Fruit fly (Drosophila melanogaster) whole organism, embryonic: Measurements from ENCODE around the gene pr.

Experiments
- Abd-B ChIP-seq: fragments of 200-800 bp; sonication (Bioruptor generic); optimal IDR thresholded peaks from 2 replicates; lab custom pipeline; 2018; ENCODE audit warnings: missing biosample characterization, mild to moderate bottlenecking, missing genetic modification characterization, moderate library complexity
- CG10147 ChIP-seq: fragments of 200-800 bp; sonication (Bioruptor generic); optimal IDR thresholded peaks from 2 replicates; lab custom pipeline; 2019; ENCODE audit warnings: missing biosample characterization, mild to moderate bottlenecking, missing genetic modification characterization, moderate library complexity
- CG10979 ChIP-seq: fragments of 200-800 bp; sonication (Bioruptor generic); optimal IDR thresholded peaks from 2 replicates; lab custom pipeline; 2018; ENCODE audit warnings: missing biosample characterization, mild to moderate bottlenecking, missing genetic modification characterization, moderate library complexity
- CG11085 ChIP-seq: fragments of 200-800 bp; sonication (Bioruptor generic); IDR thresholded peaks from 2 replicates; pipeline ENCODE4 v1.3.6; 2022; ENCODE audit warnings: missing biosample characterization, missing genetic modification characterization
- CG11504 ChIP-seq: fragments of 200-800 bp; sonication (Bioruptor generic); optimal IDR thresholded peaks from 3 replicates; lab custom pipeline; 2019; ENCODE audit warnings: missing biosample characterization, mild to moderate bottlenecking, missing genetic modification characterization, moderate library complexity
- CG11696 ChIP-seq: fragments of 200-800 bp; sonication (Bioruptor generic); IDR thresholded peaks from 2 replicates; pipeline ENCODE4 v1.3.6; 2022; ENCODE audit warnings: missing biosample characterization, missing genetic modification characterization
- CG12744 ChIP-seq: fragments of 200-800 bp; sonication (Bioruptor generic); optimal IDR thresholded peaks from 2 replicates; lab custom pipeline; 2016; ENCODE audit warnings: missing biosample characterization, missing genetic modification characterization
- CG12942 ChIP-seq: fragments of 200-800 bp; sonication (Bioruptor generic); optimal IDR thresholded peaks from 3 replicates; lab custom pipeline; 2016; ENCODE audit warnings: missing biosample characterization, missing genetic modification characterization
- CG13296 ChIP-seq: fragments of 200-800 bp; sonication (Bioruptor generic); optimal IDR thresholded peaks from 3 replicates; lab custom pipeline; 2018; ENCODE audit warnings: missing biosample characterization, mild to moderate bottlenecking, missing genetic modification characterization
- CG14014 ChIP-seq: fragments of 200-800 bp; sonication (Bioruptor generic); IDR thresholded peaks from 2 replicates; pipeline ENCODE4 v1.3.6; 2022; ENCODE audit warnings: missing biosample characterization, missing genetic modification characterization
- CG15073 ChIP-seq: fragments of 200-800 bp; sonication (Bioruptor generic); optimal IDR thresholded peaks from 2 replicates; lab custom pipeline; 2016; ENCODE audit warnings: missing biosample characterization, missing genetic modification characterization
- CG15514 ChIP-seq: fragments of 200-800 bp; sonication (Bioruptor generic); optimal IDR thresholded peaks from 3 replicates; lab custom pipeline; 2017; ENCODE audit warnings: missing biosample characterization, missing genetic modification characterization, mild to moderate bottlenecking, moderate library complexity, missing genetic modification reagents
- CG18476 ChIP-seq: fragments of 200-800 bp; sonication (Bioruptor generic); optimal IDR thresholded peaks from 2 replicates; lab custom pipeline; 2016; ENCODE audit warnings: missing biosample characterization, mild to moderate bottlenecking, missing genetic modification characterization
- CG18764 ChIP-seq: fragments of 200-800 bp; sonication (Bioruptor generic); optimal IDR thresholded peaks from 3 replicates; lab custom pipeline; 2016; ENCODE audit warnings: missing biosample characterization, missing genetic modification characterization
- CG2202 ChIP-seq: fragments of 200-800 bp; sonication (Bioruptor generic); optimal IDR thresholded peaks from 2 replicates; lab custom pipeline; 2018; ENCODE audit warnings: missing biosample characterization, mild to moderate bottlenecking, missing genetic modification characterization
- CG31441 ChIP-seq: fragments of 200-800 bp; sonication (Bioruptor generic); IDR thresholded peaks from 2 replicates; pipeline ENCODE4 v1.3.6; 2022; ENCODE audit warnings: missing biosample characterization, missing genetic modification characterization
- CG6254 ChIP-seq: fragments of 200-800 bp; sonication (Bioruptor generic); optimal IDR thresholded peaks from 3 replicates; lab custom pipeline; 2017; ENCODE audit warnings: mild to moderate bottlenecking, missing biosample characterization, missing genetic modification reagents, missing genetic modification characterization
- Dad ChIP-seq: fragments of 200-800 bp; sonication (Bioruptor generic); optimal IDR thresholded peaks from 3 replicates; lab custom pipeline; 2016; ENCODE audit warnings: missing biosample characterization, missing genetic modification characterization
- Dbx ChIP-seq: fragments of 200-800 bp; sonication (Bioruptor generic); IDR thresholded peaks from 3 replicates; pipeline ENCODE4 v1.3.6; 2022; ENCODE audit warnings: missing biosample characterization, missing genetic modification characterization
- Dip2 ChIP-seq: fragments of 200-800 bp; sonication (Bioruptor generic); IDR thresholded peaks from 2 replicates; pipeline ENCODE4 v1.3.6; 2022; ENCODE audit warnings: missing biosample characterization, missing genetic modification characterization
- Doc2 ChIP-seq: fragments of 200-800 bp; sonication (Bioruptor generic); IDR thresholded peaks from 2 replicates; pipeline ENCODE4 v1.3.6; 2022; ENCODE audit warnings: missing biosample characterization, missing genetic modification characterization
- Dref ChIP-seq: fragments of 200-800 bp; sonication (Bioruptor generic); IDR thresholded peaks from 2 replicates; pipeline ENCODE4 v1.3.6; 2022; ENCODE audit warnings: missing biosample characterization, missing genetic modification characterization
- HHEX ChIP-seq: fragments of 200-800 bp; sonication (Bioruptor generic); optimal IDR thresholded peaks from 3 replicates; lab custom pipeline; 2017; ENCODE audit warnings: missing biosample characterization, mild to moderate bottlenecking, missing genetic modification characterization, missing genetic modification reagents
- Hr39 ChIP-seq: fragments of >200 bp; optimal IDR thresholded peaks from 2 replicates; lab custom pipeline; 2017
- Hr78 ChIP-seq, 2 experiments: fragments of 200-800 bp in 1 of 2; fragments of >200 bp in 1 of 2; sonication (Bioruptor generic) in 1 of 2; optimal IDR thresholded peaks; 2 replicates each; lab custom pipeline; 2017 to 2019; ENCODE audit warnings: missing biosample characterization in 2 of 2, missing genetic modification characterization in 2 of 2, mild to moderate bottlenecking in 1 of 2, moderate library complexity in 1 of 2
- Hsf ChIP-seq: fragments of 200-800 bp; sonication (Bioruptor generic); optimal IDR thresholded peaks from 3 replicates; lab custom pipeline; 2016; ENCODE audit warnings: missing biosample characterization, missing genetic modification characterization
- Lim3 ChIP-seq: fragments of 200-800 bp; sonication (Bioruptor generic); IDR thresholded peaks from 2 replicates; pipeline ENCODE4 v1.3.6; 2022; ENCODE audit warnings: missing biosample characterization, missing genetic modification characterization
- Lpt ChIP-seq: fragments of >200 bp; optimal IDR thresholded peaks from 2 replicates; lab custom pipeline; 2018; ENCODE audit warnings: missing biosample characterization, missing genetic modification characterization
- NfI ChIP-seq: fragments of 200-800 bp; sonication (Bioruptor generic); optimal IDR thresholded peaks from 3 replicates; lab custom pipeline; 2018; ENCODE audit warnings: missing biosample characterization, mild to moderate bottlenecking, missing genetic modification characterization, moderate library complexity
- Opbp ChIP-seq: fragments of 200-800 bp; sonication (Bioruptor generic); IDR thresholded peaks from 3 replicates; pipeline ENCODE4 v1.3.6; 2022; ENCODE audit warnings: missing biosample characterization, missing genetic modification characterization; ENCODE audit not compliant: partially characterized antibody
- Sox102F ChIP-seq: fragments of 200-800 bp; sonication (Bioruptor generic); optimal IDR thresholded peaks from 2 replicates; lab custom pipeline; 2018; ENCODE audit warnings: missing biosample characterization, mild to moderate bottlenecking, missing genetic modification characterization, moderate library complexity
- Ssrp ChIP-seq: fragments of 200-800 bp; sonication (Bioruptor generic); optimal IDR thresholded peaks from 2 replicates; lab custom pipeline; 2018; ENCODE audit warnings: missing biosample characterization, mild to moderate bottlenecking, missing genetic modification characterization, moderate library complexity
- amos ChIP-seq: fragments of 200-800 bp; sonication (Bioruptor generic); IDR thresholded peaks from 2 replicates; pipeline ENCODE4 v1.3.6; 2022; ENCODE audit warnings: missing biosample characterization, missing genetic modification characterization; ENCODE audit not compliant: partially characterized antibody
- ap ChIP-seq: fragments of 200-800 bp; sonication (Bioruptor generic); IDR thresholded peaks from 2 replicates; pipeline ENCODE4 v1.3.6; 2022; ENCODE audit warnings: missing biosample characterization, missing genetic modification characterization
- chinmo ChIP-seq: fragments of 200-800 bp; sonication (Bioruptor generic); IDR thresholded peaks from 4 replicates; pipeline ENCODE4 v1.3.6; 2022; ENCODE audit warnings: missing biosample characterization, missing genetic modification characterization; ENCODE audit not compliant: partially characterized antibody
- crc ChIP-seq: fragments of 200-800 bp; sonication (Bioruptor generic); optimal IDR thresholded peaks from 2 replicates; lab custom pipeline; 2016; ENCODE audit warnings: missing biosample characterization, missing genetic modification characterization
- crp ChIP-seq, 2 experiments: fragments of 200-800 bp; sonication (Bioruptor generic); optimal IDR thresholded peaks; 2 replicates in 1 of 2; 3 replicates in 1 of 2; lab custom pipeline; 2017; ENCODE audit warnings: missing biosample characterization in 2 of 2, missing genetic modification characterization in 2 of 2, mild to moderate bottlenecking in 1 of 2, moderate library complexity in 1 of 2
- eyg ChIP-seq: fragments of 200-800 bp; sonication (Bioruptor generic); optimal IDR thresholded peaks from 3 replicates; lab custom pipeline; 2016; ENCODE audit warnings: missing biosample characterization, missing genetic modification characterization
- inv ChIP-seq: fragments of 200-800 bp; sonication (Bioruptor generic); IDR thresholded peaks from 2 replicates; pipeline ENCODE4 v1.3.6; 2022; ENCODE audit warnings: missing biosample characterization, missing genetic modification characterization; ENCODE audit not compliant: partially characterized antibody
- jing ChIP-seq: fragments of 200-800 bp; sonication (Bioruptor generic); optimal IDR thresholded peaks from 2 replicates; lab custom pipeline; 2018; ENCODE audit warnings: missing biosample characterization, mild to moderate bottlenecking, missing genetic modification characterization
- lab ChIP-seq: fragments of 200-800 bp; sonication (Bioruptor generic); optimal IDR thresholded peaks from 3 replicates; lab custom pipeline; 2017; ENCODE audit warnings: missing biosample characterization, missing genetic modification characterization, mild to moderate bottlenecking, moderate library complexity, missing genetic modification reagents
- lmd ChIP-seq: fragments of 200-800 bp; sonication (Bioruptor generic); IDR thresholded peaks from 2 replicates; pipeline ENCODE4 v1.3.6; 2022; ENCODE audit warnings: missing biosample characterization, missing genetic modification characterization
- nmo ChIP-seq: fragments of 200-800 bp; sonication (Bioruptor generic); optimal IDR thresholded peaks from 2 replicates; lab custom pipeline; 2018; ENCODE audit warnings: missing biosample characterization, mild to moderate bottlenecking, missing genetic modification characterization, moderate library complexity
- pita ChIP-seq: fragments of 200-800 bp; sonication (Bioruptor generic); optimal IDR thresholded peaks from 2 replicates; lab custom pipeline; 2017; ENCODE audit warnings: missing biosample characterization, mild to moderate bottlenecking, missing genetic modification characterization
- pros ChIP-seq: fragments of 200-800 bp; sonication (Bioruptor generic); optimal IDR thresholded peaks from 3 replicates; lab custom pipeline; 2019; ENCODE audit warnings: missing biosample characterization, mild to moderate bottlenecking, missing genetic modification characterization, moderate library complexity
- rib ChIP-seq: fragments of 200-800 bp; sonication (Bioruptor generic); IDR thresholded peaks from 2 replicates; pipeline ENCODE4 v1.3.6; 2022; ENCODE audit warnings: missing biosample characterization, missing genetic modification characterization
- sc ChIP-seq, 3 experiments: fragments of >200 bp in 2 of 3; fragments of 200-800 bp in 1 of 3; sonication (Bioruptor generic) in 1 of 3; optimal IDR thresholded peaks; 2 replicates in 2 of 3; 3 replicates in 1 of 3; lab custom pipeline; 2017; ENCODE audit warnings: mild to moderate bottlenecking in 1 of 3, missing biosample characterization in 1 of 3, missing genetic modification characterization in 1 of 3, missing genetic modification reagents in 1 of 3
- tin ChIP-seq: fragments of 200-800 bp; sonication (Bioruptor generic); optimal IDR thresholded peaks from 3 replicates; lab custom pipeline; 2016; ENCODE audit warnings: missing biosample characterization, missing genetic modification characterization
- ttk ChIP-seq: fragments of 200-800 bp; sonication (Bioruptor generic); IDR thresholded peaks from 2 replicates; pipeline ENCODE4 v2.1.2; 2022; ENCODE audit warnings: missing biosample characterization, missing genetic modification characterization

Gene pr

dm6 chr2L:20097105-20097631 is 21.9 kb upstream of the pr start, which contains the start of the genes mRpS18B and Kua (continued):
- TF ChIP-seq CG31441 (GFP tag; lab: Robert Waterston, UW) (peak; percentile 64), Lpt (no peak), ttk (GFP tag; lab: Robert Waterston, UW) (0 out of 2 replicates have a peak, but pooled peaks have one; percentile 35), CG2202 (tag; lab: Kevin White, UChicago) (no peak), chinmo (GFP tag; lab: Robert Waterston, UW) (no peak), sc (optimal IDR thresholded peaks at IDR 0.05; lab: Kevin White, UChicago) (no peak), sc (GFP tag; optimal IDR thresholded peaks at IDR 0.05; lab: Kevin White, UChicago) (no peak), jing (GFP tag; lab: Kevin White, UChicago) (no peak), rib (GFP tag; lab: Robert Waterston, UW) (peak; percentile 17; the same call in 1 of the 2 replicates), NfI (GFP tag; lab: Kevin White, UChicago) (peak; percentile 62), CG12942 (GFP tag; lab: Kevin White, UChicago) (peak; percentile 59), CG13296 (GFP tag; lab: Kevin White, UChicago) (peak; percentile 54), CG11696 (GFP tag; lab: Robert Waterston, UW) (no peak), amos (peak; percentile 66), Hr78 (GFP tag; optimal IDR thresholded peaks at IDR 0.05; lab: Kevin White, UChicago) (no peak), tin (GFP tag; lab: Kevin White, UChicago) (peak; percentile 62), CG10979 (tag; lab: Kevin White, UChicago) (peak; percentile 52), ap (GFP tag; lab: Robert Waterston, UW) (0 out of 2 replicates have a peak, but pooled peaks have one; percentile 29), Doc2 (no peak), pita (GFP tag; lab: Kevin White, UChicago) (no peak), pros (no peak), nmo (GFP tag; lab: Kevin White, UChicago) (peak; percentile 65), Ssrp (tag; lab: Kevin White, UChicago) (peak; percentile 52), eyg (no peak), CG10147 (GFP tag; lab: Kevin White, UChicago) (peak; percentile 53), Hr39 (lab: Kevin White, UChicago) (no peak), Abd-B (GFP tag; lab: Kevin White, UChicago) (peak; percentile 32), CG18476 (GFP tag; lab: Kevin White, UChicago) (peak; percentile 45), inv (GFP tag; lab: Robert Waterston, UW) (peak; percentile 47), crp (GFP tag; optimal IDR thresholded peaks at IDR 0.05; lab: Kevin White, UChicago) (peak; percentile 64 to 94), Dad (no peak), lab (GFP tag; lab: Kevin White, UChicago) (peak; percentile 57), HHEX (GFP tag; lab: Kevin White, UChicago) (peak; percentile 35), Dip2 (GFP tag; lab: Robert Waterston, UW) (no peak), Lim3 (no peak), CG11085 (GFP tag; lab: Robert Waterston, UW) (0 out of 2 replicates have a peak, but pooled peaks have one; percentile 28), CG18764 (GFP tag; lab: Kevin White, UChicago) (peak; percentile 1), Sox102F (peak; percentile 71), CG15514 (GFP tag; lab: Kevin White, UChicago) (peak; percentile 63), CG14014 (GFP tag; lab: Robert Waterston, UW) (peak; percentile 66), CG6254 (GFP tag; lab: Kevin White, UChicago) (peak; percentile 23), Opbp (GFP tag; lab: Robert Waterston, UW) (peak; percentile 67), Dref (GFP tag; lab: Robert Waterston, UW) (peak; percentile 76), CG15073 (GFP tag; lab: Kevin White, UChicago) (no peak), lmd (GFP tag; lab: Robert Waterston, UW) (peak; percentile 58), CG11504 (tag; lab: Kevin White, UChicago) (peak; percentile 70), Dbx (GFP tag; lab: Robert Waterston, UW) (peak; percentile 72; the same call in 2 of the 3 replicates), Hsf (GFP tag; lab: Kevin White, UChicago) (peak; percentile 53), CG12744 (GFP tag; lab: Kevin White, UChicago) (no peak), crc (GFP tag; lab: Kevin White, UChicago) (no peak)
